Fruit fly (Drosophila melanogaster): Measurements from ENCODE around the gene CG5946.
A peak's percentile ranks its signal among the peaks of the same experiment; 100 is the strongest.

Gene CG5946

dm6 chr3L:11789773-11790172 is 32.3 kb downstream of the CG5946 start, which contains the start of gene Pi3K68D:
Gene Pi3K68D (minus strand): TSS chr3L:11790013.
- TF ChIP-seq CG17806 (tag; optimal IDR thresholded peaks at IDR 0.05) (peak; percentile 19), Ets98B (GFP tag; IDR thresholded peaks at IDR 0.05) (no peak)

- no peak for TF ChIP-seq gl (tag; optimal IDR thresholded peaks at IDR 0.05)
- 0 out of 2 replicates have a peak, but pooled peaks have one; percentile 4 for TF ChIP-seq Ets98B (GFP tag; IDR thresholded peaks at IDR 0.05)
Observed at dm6 chr3L:11788936-11789352, 33.1 kb downstream of the CG5946 start.

- TF ChIP-seq CG8301 (tag; optimal IDR thresholded peaks at IDR 0.05) = no peak
- no peak for TF ChIP-seq CG17806 (tag; optimal IDR thresholded peaks at IDR 0.05)
- no peak for TF ChIP-seq fd96Ca (GFP tag; IDR thresholded peaks at IDR 0.05)
Observed at dm6 chr3L:11788195-11788594, 33.9 kb downstream of the CG5946 start.

- TF ChIP-seq D1 (tag; optimal IDR thresholded peaks at IDR 0.05) = no peak
- TF ChIP-seq CG8159 (tag; optimal IDR thresholded peaks at IDR 0.05) = no peak
- TF ChIP-seq Ets98B (GFP tag; IDR thresholded peaks at IDR 0.05) = peak; percentile 49
- no peak for TF ChIP-seq CG34367 (tag; optimal IDR thresholded peaks at IDR 0.05)
- peak; percentile 48; the same call in 2 of the 3 replicates for TF ChIP-seq CG4496 (GFP tag; IDR thresholded peaks at IDR 0.05)
- TF ChIP-seq gl (tag; optimal IDR thresholded peaks at IDR 0.05) = no peak
- 0 out of 2 replicates have a peak, but pooled peaks have one; percentile 15 for TF ChIP-seq rn (GFP tag; IDR thresholded peaks at IDR 0.05)
- TF ChIP-seq CG32121 (GFP tag; IDR thresholded peaks at IDR 0.05) = peak; percentile 85
- TF ChIP-seq CG17806 (tag; optimal IDR thresholded peaks at IDR 0.05) = no peak
Observed at dm6 chr3L:11785291-11785690, 36.8 kb downstream of the CG5946 start.

dm6 chr3L:11777348-11777958 is 44.6 kb downstream of the CG5946 start:
- TF ChIP-seq D1 (tag; optimal IDR thresholded peaks at IDR 0.05) (no peak), CG32121 (GFP tag; IDR thresholded peaks at IDR 0.05) (no peak), CG4496 (GFP tag; IDR thresholded peaks at IDR 0.05) (0 out of 3 replicates have a peak, but pooled peaks have one; percentile 28), EcR (GFP tag; optimal IDR thresholded peaks at IDR 0.05) (peak; percentile 7)

DNA sequence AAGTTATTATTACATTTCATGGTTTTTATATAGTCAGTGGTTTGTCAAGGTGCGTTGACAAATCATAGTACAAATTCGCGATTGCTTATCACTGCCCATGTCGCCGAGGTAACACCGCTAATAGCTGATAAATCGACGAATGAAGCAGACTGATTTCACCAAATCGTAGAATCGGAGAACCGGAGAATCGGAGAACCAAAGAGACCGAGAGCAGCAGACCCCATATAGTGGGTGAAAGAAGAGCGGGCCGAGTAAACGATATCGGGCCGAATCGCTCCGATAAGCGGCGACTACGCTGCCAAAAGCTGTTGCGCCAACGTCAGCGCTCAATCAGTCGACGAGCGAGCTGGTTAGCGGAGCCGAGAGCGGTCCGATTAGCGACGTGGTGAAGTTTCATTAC is 45.3 kb downstream of the CG5946 start, which contains the start of gene CG14131:
Gene CG14131, plus strand, starts transcription at position 343 of the 400 bp plus-strand sequence.
- TF ChIP-seq gl (tag; optimal IDR thresholded peaks at IDR 0.05) = no peak
- no peak for TF ChIP-seq CG34367 (tag; optimal IDR thresholded peaks at IDR 0.05)
- no peak for TF ChIP-seq CG32121 (GFP tag; IDR thresholded peaks at IDR 0.05)
- TF ChIP-seq Pif1A (GFP tag; optimal IDR thresholded peaks at IDR 0.05) = no peak
- no peak for TF ChIP-seq EcR (GFP tag; optimal IDR thresholded peaks at IDR 0.05)
- no peak for TF ChIP-seq CG14655 (GFP tag; optimal IDR thresholded peaks at IDR 0.05)
- no peak for TF ChIP-seq Snoo (tag; optimal IDR thresholded peaks at IDR 0.05)
- no peak for TF ChIP-seq CG10348 (GFP tag; IDR thresholded peaks at IDR 0.05)

DNA sequence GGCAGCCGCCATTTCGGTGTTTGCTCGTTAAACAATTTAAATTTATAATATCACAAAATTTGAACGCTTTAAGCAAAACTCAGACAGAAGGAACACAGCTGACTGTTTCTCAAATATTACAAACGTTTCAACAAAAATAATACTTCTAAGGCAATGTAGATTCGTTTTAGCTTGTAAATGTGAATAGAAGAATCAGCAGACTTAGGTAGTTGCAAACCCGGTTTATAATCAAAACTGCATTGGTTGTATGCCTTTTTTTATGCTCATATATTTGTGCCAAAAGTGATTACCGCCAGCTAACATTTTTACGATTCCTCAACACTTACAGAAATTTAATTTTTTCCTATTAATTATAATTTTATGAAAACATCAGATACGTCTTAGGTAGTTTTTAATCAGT is 47.7 kb downstream of the CG5946 start, which contains the start of gene Tim13:
Gene Tim13, minus strand, starts transcription at position 101 of the 400 bp plus-strand sequence.
- no peak for TF ChIP-seq Snoo (tag; optimal IDR thresholded peaks at IDR 0.05)
- no peak for TF ChIP-seq EcR (GFP tag; optimal IDR thresholded peaks at IDR 0.05)
- TF ChIP-seq CG9948 (tag; optimal IDR thresholded peaks at IDR 0.05) = no peak
- TF ChIP-seq CG13204 (GFP tag; optimal IDR thresholded peaks at IDR 0.05) = no peak
- TF ChIP-seq rn (GFP tag; IDR thresholded peaks at IDR 0.05) = no peak
- no peak for TF ChIP-seq CG15710 (tag; optimal IDR thresholded peaks at IDR 0.05)
- no peak for TF ChIP-seq Pif1B (GFP tag; optimal IDR thresholded peaks at IDR 0.05)
- TF ChIP-seq D1 (tag; optimal IDR thresholded peaks at IDR 0.05) = no peak
- no peak for TF ChIP-seq CG12605 (GFP tag; IDR thresholded peaks at IDR 0.05)
- TF ChIP-seq CG4496 (GFP tag; IDR thresholded peaks at IDR 0.05) = no peak
- no peak for TF ChIP-seq Pif1A (GFP tag; optimal IDR thresholded peaks at IDR 0.05)
- no peak for TF ChIP-seq Ets98B (GFP tag; IDR thresholded peaks at IDR 0.05)
- no peak for TF ChIP-seq CG10348 (GFP tag; IDR thresholded peaks at IDR 0.05)
- no peak for TF ChIP-seq CG17806 (tag; optimal IDR thresholded peaks at IDR 0.05)

dm6 chr3L:11773796-11774195 is 48.3 kb downstream of the CG5946 start:
- TF ChIP-seq CG9948 (tag; optimal IDR thresholded peaks at IDR 0.05) = no peak
- no peak for TF ChIP-seq CG14655 (GFP tag; optimal IDR thresholded peaks at IDR 0.05)
- TF ChIP-seq Ets98B (GFP tag; IDR thresholded peaks at IDR 0.05) = no peak
- no peak for TF ChIP-seq rn (GFP tag; IDR thresholded peaks at IDR 0.05)
- no peak for TF ChIP-seq CG34367 (tag; optimal IDR thresholded peaks at IDR 0.05)

Data from whole organism, pupa.